Worm (Caenorhabditis elegans) whole organism, early embryonic: ENCODE results near the gene C11E4.6.
A peak's percentile ranks its signal among the peaks of the same experiment; 100 is the strongest.

ENCODE experiments used
- B0310.2 ChIP-seq: sonication (generic microtip); optimal IDR thresholded peaks from 2 replicates; lab custom pipeline; 2016; ENCODE audit warnings: mild to moderate bottlenecking, missing genetic modification characterization, missing compliant biosample characterization
- F13C5.2 ChIP-seq: sonication (generic microtip); optimal IDR thresholded peaks from 2 replicates; lab custom pipeline; 2017; ENCODE audit warnings: mild to moderate bottlenecking, missing genetic modification characterization, inconsistent platforms, missing compliant biosample characterization
- aly-1 ChIP-seq: sonication (generic microtip); optimal IDR thresholded peaks from 2 replicates; lab custom pipeline; 2016; ENCODE audit warnings: missing genetic modification characterization, missing compliant biosample characterization
- ama-1 ChIP-seq: fragments of 150-350 bp; optimal IDR thresholded peaks from 2 replicates; lab custom pipeline; 2014
- ceh-13 ChIP-seq: fragments of 200-800 bp; sonication (Bioruptor generic); optimal IDR thresholded peaks from 2 replicates; lab custom pipeline; 2018; ENCODE audit warnings: mild to moderate bottlenecking, missing genetic modification characterization, missing compliant biosample characterization
- ceh-36 ChIP-seq: sonication (generic microtip); optimal IDR thresholded peaks from 2 replicates; lab custom pipeline; 2016; ENCODE audit warnings: missing genetic modification characterization, inconsistent platforms, missing compliant biosample characterization
- ets-7 ChIP-seq: sonication (generic microtip); optimal IDR thresholded peaks from 2 replicates; lab custom pipeline; 2016; ENCODE audit warnings: missing genotype, missing genetic modification characterization, missing compliant biosample characterization
- flt-1 ChIP-seq: fragments of 200-800 bp; sonication (Bioruptor generic); IDR thresholded peaks from 2 replicates; pipeline ENCODE4 v1.3.6; 2022; ENCODE audit warnings: missing genetic modification characterization, missing compliant biosample characterization
- hmg-4 ChIP-seq: fragments of 200-800 bp; sonication (Bioruptor generic); optimal IDR thresholded peaks from 2 replicates; lab custom pipeline; 2018; ENCODE audit warnings: mild to moderate bottlenecking, missing genetic modification characterization, missing compliant biosample characterization
- hnd-1 ChIP-seq: sonication (generic microtip); optimal IDR thresholded peaks from 2 replicates; lab custom pipeline; 2016; ENCODE audit warnings: missing genetic modification characterization, missing compliant biosample characterization
- tbx-11 ChIP-seq: fragments of 200-800 bp; sonication (Bioruptor generic); IDR thresholded peaks from 2 replicates; pipeline ENCODE4 v1.3.6; 2022; ENCODE audit warnings: missing genetic modification characterization, missing compliant biosample characterization
- tbx-37 ChIP-seq: fragments of 200-800 bp; sonication (Bioruptor generic); conservative IDR thresholded peaks from 2 replicates; pipeline ENCODE4 v1.3.6; 2022; ENCODE audit warnings: missing genetic modification reagents, missing genetic modification characterization, missing compliant biosample characterization
- tra-4 ChIP-seq: sonication (generic microtip); optimal IDR thresholded peaks from 2 replicates; lab custom pipeline; 2017; ENCODE audit warnings: missing genetic modification characterization, missing compliant biosample characterization

- TF ChIP-seq ceh-36 (tag; lab: Kevin White, UChicago) (no peak), aly-1 (tag; lab: Kevin White, UChicago) (no peak), F13C5.2 (tag; lab: Kevin White, UChicago) (no peak), tbx-37 (GFP tag; lab: Robert Waterston, UW) (no peak), ama-1 (no peak), flt-1 (GFP tag; lab: Robert Waterston, UW) (no peak), tbx-11 (GFP tag; lab: Robert Waterston, UW) (no peak), hnd-1 (tag; lab: Kevin White, UChicago) (no peak), tra-4 (tag; lab: Kevin White, UChicago) (no peak), ceh-13 (GFP tag; lab: Kevin White, UChicago) (no peak), hmg-4 (GFP tag; lab: Kevin White, UChicago) (peak; percentile 70), B0310.2 (tag; lab: Kevin White, UChicago) (no peak), ets-7 (no peak)
Measured at ce11 chrX:9637137-9637536, 26.8 kb downstream of the C11E4.6 start.
